Worm (Caenorhabditis elegans) whole organism, mixed stage, embryonic: ENCODE measurements around the gene txdc-17.

Source experiments
- blmp-1 ChIP-seq: fragments of 150-350 bp; optimal IDR thresholded peaks from 2 replicates; lab custom pipeline; 2014; ENCODE audit warnings: missing biosample characterization, missing genetic modification characterization
- ces-1 ChIP-seq: fragments of 150-350 bp; optimal IDR thresholded peaks from 2 replicates; lab custom pipeline; 2014; ENCODE audit warnings: missing biosample characterization, missing genetic modification reagents, missing genetic modification characterization
- ham-2 ChIP-seq: fragments of 200-800 bp; sonication (Bioruptor generic); optimal IDR thresholded peaks from 2 replicates; lab custom pipeline; 2018; ENCODE audit warnings: mild to moderate bottlenecking, missing genetic modification characterization, missing compliant biosample characterization
- lin-13 ChIP-seq: fragments of 150-350 bp; optimal IDR thresholded peaks from 2 replicates; lab custom pipeline; 2014; ENCODE audit warnings: missing biosample characterization, missing genetic modification characterization
- nhr-28 ChIP-seq: fragments of 150-350 bp; optimal IDR thresholded peaks from 2 replicates; lab custom pipeline; 2014; ENCODE audit warnings: missing biosample characterization, missing genetic modification characterization
- sem-2 ChIP-seq: fragments of 200-800 bp; sonication (Bioruptor generic); optimal IDR thresholded peaks from 2 replicates; lab custom pipeline; 2018; ENCODE audit warnings: mild to moderate bottlenecking, missing genetic modification characterization, missing compliant biosample characterization
- sptf-1 ChIP-seq: sonication (generic microtip); optimal IDR thresholded peaks from 2 replicates; lab custom pipeline; 2017; ENCODE audit warnings: mild to moderate bottlenecking, missing genetic modification characterization, moderate library complexity, missing compliant biosample characterization
- unc-62 ChIP-seq: fragments of 150-350 bp; optimal IDR thresholded peaks from 2 replicates; lab custom pipeline; 2014; ENCODE audit warnings: missing biosample characterization, missing genetic modification reagents, missing genetic modification characterization
- zip-8 ChIP-seq: fragments of 150-350 bp; optimal IDR thresholded peaks from 2 replicates; lab custom pipeline; 2014; ENCODE audit warnings: missing biosample characterization, missing genetic modification characterization
- ztf-11 ChIP-seq: fragments of 150-350 bp; optimal IDR thresholded peaks from 2 replicates; lab custom pipeline; 2014; ENCODE audit warnings: missing biosample characterization, missing genetic modification characterization

DNA sequence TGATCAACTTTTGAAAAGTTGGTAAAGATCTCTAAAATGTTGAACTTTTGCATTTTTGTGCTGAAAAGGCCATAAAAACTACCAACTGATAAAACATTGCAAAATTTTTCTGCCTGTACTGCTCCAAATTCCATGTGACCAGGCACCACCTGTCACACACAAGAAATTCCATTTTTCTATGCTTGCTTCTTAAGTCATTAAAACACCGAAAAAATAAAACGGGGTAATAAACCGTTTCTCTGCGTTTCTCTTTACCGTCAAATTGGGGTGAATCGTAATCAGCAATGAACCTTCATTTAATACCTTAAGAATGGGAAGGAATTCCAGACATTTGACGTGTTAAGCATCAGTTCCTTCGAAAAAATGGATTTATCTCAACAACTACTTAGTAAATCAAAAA is 35.8 kb downstream of the txdc-17 start:
- TF ChIP-seq sptf-1 (tag; lab: Kevin White, UChicago) (no peak), blmp-1 (tag; lab: Kevin White, UChicago) (no peak), unc-62 (no peak), nhr-28 (tag; lab: Kevin White, UChicago) (no peak), ces-1 (GFP tag; lab: Kevin White, UChicago) (no peak), lin-13 (no peak), sem-2 (GFP tag; lab: Kevin White, UChicago) (no peak), ztf-11 (tag; lab: Kevin White, UChicago) (no peak), zip-8 (no peak), ham-2 (GFP tag; lab: Kevin White, UChicago) (no peak)
